Fruit fly (Drosophila melanogaster): ENCODE measurements around the gene CG10345.

DNA sequence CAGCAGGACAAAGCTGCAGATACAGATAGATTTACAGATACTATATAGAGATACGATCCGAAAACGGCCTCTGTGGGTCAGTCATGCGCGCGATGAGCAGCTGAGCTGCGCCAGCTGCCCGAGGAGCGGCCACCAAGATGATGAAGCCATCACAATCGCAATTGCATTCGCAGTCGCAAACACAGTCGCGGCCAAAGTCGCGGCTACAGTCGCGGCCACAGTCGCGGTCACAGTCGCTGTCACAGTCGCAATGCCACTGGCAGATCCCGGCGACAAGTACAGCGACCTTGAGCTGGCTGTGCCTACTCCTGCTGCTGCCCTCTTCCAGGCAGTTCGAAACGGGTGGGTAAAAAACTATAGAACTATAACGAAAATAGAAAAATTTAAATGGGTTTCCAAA is 9.7 kb downstream of the CG10345 start:
- TF ChIP-seq CG17806 (tag; optimal IDR thresholded peaks at IDR 0.05) (no peak), Pif1B (GFP tag; optimal IDR thresholded peaks at IDR 0.05) (no peak)
